Worm (Caenorhabditis elegans) whole organism, early embryonic: ENCODE results near the gene nhr-93.

ENCODE experiments used
- B0310.2 ChIP-seq: sonication (generic microtip); optimal IDR thresholded peaks from 2 replicates; lab custom pipeline; 2016; ENCODE audit warnings: mild to moderate bottlenecking, missing genetic modification characterization, missing compliant biosample characterization
- F13C5.2 ChIP-seq: sonication (generic microtip); optimal IDR thresholded peaks from 2 replicates; lab custom pipeline; 2017; ENCODE audit warnings: mild to moderate bottlenecking, missing genetic modification characterization, inconsistent platforms, missing compliant biosample characterization
- aly-1 ChIP-seq: sonication (generic microtip); optimal IDR thresholded peaks from 2 replicates; lab custom pipeline; 2016; ENCODE audit warnings: missing genetic modification characterization, missing compliant biosample characterization
- ama-1 ChIP-seq: fragments of 150-350 bp; optimal IDR thresholded peaks from 2 replicates; lab custom pipeline; 2014
- ceh-13 ChIP-seq: fragments of 200-800 bp; sonication (Bioruptor generic); optimal IDR thresholded peaks from 2 replicates; lab custom pipeline; 2018; ENCODE audit warnings: mild to moderate bottlenecking, missing genetic modification characterization, missing compliant biosample characterization
- ets-7 ChIP-seq: sonication (generic microtip); optimal IDR thresholded peaks from 2 replicates; lab custom pipeline; 2016; ENCODE audit warnings: missing genotype, missing genetic modification characterization, missing compliant biosample characterization
- pes-1 ChIP-seq: fragments of 200-800 bp; sonication (Bioruptor generic); IDR thresholded peaks from 2 replicates; pipeline ENCODE4 v1.3.6; 2022; ENCODE audit warnings: missing genetic modification reagents, missing genetic modification characterization, missing compliant biosample characterization
- scrt-1 ChIP-seq: fragments of 200-800 bp; sonication (Bioruptor generic); IDR thresholded peaks from 2 replicates; pipeline ENCODE4 v1.3.6; 2022; ENCODE audit warnings: missing genetic modification characterization, missing compliant biosample characterization
- sea-1 ChIP-seq: fragments of 200-800 bp; sonication (Bioruptor generic); conservative IDR thresholded peaks from 2 replicates; pipeline ENCODE4 v1.3.6; 2022; ENCODE audit warnings: missing genetic modification characterization, missing compliant biosample characterization
- tbx-11 ChIP-seq: fragments of 200-800 bp; sonication (Bioruptor generic); IDR thresholded peaks from 2 replicates; pipeline ENCODE4 v1.3.6; 2022; ENCODE audit warnings: missing genetic modification characterization, missing compliant biosample characterization

DNA sequence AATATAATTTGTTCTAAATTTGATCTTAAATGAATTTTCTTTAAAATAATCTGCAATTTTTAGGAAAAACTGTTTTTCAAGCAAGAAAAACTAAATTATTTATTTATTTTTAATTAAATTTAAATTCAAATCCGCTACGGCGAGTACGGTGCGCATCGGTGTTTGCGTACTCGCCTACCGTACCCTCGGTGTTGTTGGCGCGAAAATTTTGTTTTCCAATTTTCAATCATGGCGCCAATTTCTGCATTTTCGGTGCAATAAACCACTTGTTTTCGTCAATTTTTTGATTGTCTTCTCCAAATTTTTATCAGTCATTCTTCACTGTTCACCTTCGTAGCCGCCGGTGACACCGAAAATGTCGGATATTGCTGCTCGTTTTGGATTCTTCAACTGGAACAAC, 40.6 kb upstream of the nhr-93 start, which contains the start of gene pygl-1:
- TF ChIP-seq pes-1 (GFP tag; lab: Robert Waterston, UW) (no peak), B0310.2 (tag; lab: Kevin White, UChicago) (no peak), tbx-11 (GFP tag; lab: Robert Waterston, UW) (no peak), ama-1 (lab: Kevin White, UChicago) (no peak), F13C5.2 (tag; lab: Kevin White, UChicago) (no peak), ets-7 (tag; lab: Kevin White, UChicago) (no peak), aly-1 (tag; lab: Kevin White, UChicago) (no peak), ceh-13 (GFP tag; lab: Kevin White, UChicago) (no peak), scrt-1 (GFP tag; lab: Robert Waterston, UW) (no peak), sea-1 (GFP tag; lab: Robert Waterston, UW) (no peak)
